Fruit fly (Drosophila melanogaster): ENCODE results near the gene Sid.
A peak's percentile ranks its signal among the peaks of the same experiment; 100 is the strongest.

Sid gene

dm6 chr3R:28676870-28677526, 6.5 kb downstream of the Sid start:
- TF ChIP-seq CG11456 (GFP tag; IDR thresholded peaks at IDR 0.05): peak; percentile 79
- TF ChIP-seq fd96Cb (tag; optimal IDR thresholded peaks at IDR 0.05): peak; percentile 42
- peak; percentile 47; the same call in 1 of the 2 replicates for TF ChIP-seq Oaz (GFP tag; IDR thresholded peaks at IDR 0.05)
- no peak for TF ChIP-seq CG31388 (GFP tag; optimal IDR thresholded peaks at IDR 0.05)
- no peak for TF ChIP-seq CG18011 (GFP tag; optimal IDR thresholded peaks at IDR 0.05)
- no peak for TF ChIP-seq CG12104 (GFP tag; optimal IDR thresholded peaks at IDR 0.05)
- no peak for TF ChIP-seq HLH54F (GFP tag; optimal IDR thresholded peaks at IDR 0.05)
- no peak; the same call in 2 of the 3 replicates for TF ChIP-seq gce (GFP tag; IDR thresholded peaks at IDR 0.05)
- TF ChIP-seq caup (GFP tag; optimal IDR thresholded peaks at IDR 0.05; ENCODE audit: severe bottlenecking): peak; percentile 67
- no peak for TF ChIP-seq CG11398 (GFP tag; optimal IDR thresholded peaks at IDR 0.05)
- no peak for TF ChIP-seq kni (GFP tag; optimal IDR thresholded peaks at IDR 0.05)
- no peak for TF ChIP-seq pan (optimal IDR thresholded peaks at IDR 0.05)
- peak in 1 of 2 experiments; percentile 80 for TF ChIP-seq pan (GFP tag; optimal IDR thresholded peaks at IDR 0.05 in 1 of 2, IDR thresholded peaks at IDR 0.05 in 1 of 2)
- no peak for TF ChIP-seq Scr (GFP tag; IDR thresholded peaks at IDR 0.05; ENCODE audit: partially characterized antibody)
- no peak for TF ChIP-seq CG10543 (GFP tag; optimal IDR thresholded peaks at IDR 0.05)
- TF ChIP-seq gcm (GFP tag; optimal IDR thresholded peaks at IDR 0.05): no peak
- no peak for TF ChIP-seq CG15601 (tag; optimal IDR thresholded peaks at IDR 0.05)
- peak; percentile 16 for TF ChIP-seq CG8281 (tag; optimal IDR thresholded peaks at IDR 0.05)
- TF ChIP-seq en (GFP tag; optimal IDR thresholded peaks at IDR 0.05): no peak
- TF ChIP-seq Antp (GFP tag; optimal IDR thresholded peaks at IDR 0.05): no peak
- peak; percentile 30 to 61 for TF ChIP-seq Pdp1 (GFP tag; optimal IDR thresholded peaks at IDR 0.05)
- TF ChIP-seq p53 (GFP tag; optimal IDR thresholded peaks at IDR 0.05): no peak
- TF ChIP-seq NK7.1 (GFP tag; optimal IDR thresholded peaks at IDR 0.05): no peak
- no peak for TF ChIP-seq CG13775 (GFP tag; optimal IDR thresholded peaks at IDR 0.05)
- TF ChIP-seq ab (GFP tag; optimal IDR thresholded peaks at IDR 0.05): no peak
- TF ChIP-seq tx (GFP tag; optimal IDR thresholded peaks at IDR 0.05): no peak
- no peak for TF ChIP-seq aop (GFP tag; IDR thresholded peaks at IDR 0.05)
- TF ChIP-seq CG8290 (GFP tag; optimal IDR thresholded peaks at IDR 0.05): no peak
- TF ChIP-seq CG8290 (tag; optimal IDR thresholded peaks at IDR 0.05): peak in 1 of 2 experiments; percentile 71
- TF ChIP-seq trem (tag; optimal IDR thresholded peaks at IDR 0.05): no peak
- TF ChIP-seq CG11723 (GFP tag; optimal IDR thresholded peaks at IDR 0.05): no peak
- TF ChIP-seq da (GFP tag; optimal IDR thresholded peaks at IDR 0.05): no peak
- peak; percentile 14; the same call in 1 of the 2 replicates for TF ChIP-seq CG4404 (GFP tag; IDR thresholded peaks at IDR 0.05)
- no peak for TF ChIP-seq sens-2 (GFP tag; IDR thresholded peaks at IDR 0.05)
- peak; percentile 36; the same call in 1 of the 2 replicates for TF ChIP-seq ssp (GFP tag; IDR thresholded peaks at IDR 0.05)
- no peak for TF ChIP-seq Hey (tag; optimal IDR thresholded peaks at IDR 0.05)
- TF ChIP-seq hb (GFP tag; IDR thresholded peaks at IDR 0.05; ENCODE audit: partially characterized antibody): no peak
- 0 out of 3 replicates have a peak, but pooled peaks have one; percentile 12 for TF ChIP-seq CG2889 (GFP tag; IDR thresholded peaks at IDR 0.05)
- TF ChIP-seq Aef1 (GFP tag; IDR thresholded peaks at IDR 0.05): peak; percentile 37; the same call in 2 of the 3 replicates
- no peak for TF ChIP-seq emc (GFP tag; optimal IDR thresholded peaks at IDR 0.05)
- TF ChIP-seq ham (GFP tag; IDR thresholded peaks at IDR 0.05): no peak
- TF ChIP-seq ttk (GFP tag; IDR thresholded peaks at IDR 0.05): peak; percentile 46; the same call in 1 of the 2 replicates
- no peak for TF ChIP-seq Sin3A (optimal IDR thresholded peaks at IDR 0.05)
- TF ChIP-seq CG5953 (GFP tag; IDR thresholded peaks at IDR 0.05): no peak
- TF ChIP-seq CG6854 (GFP tag; optimal IDR thresholded peaks at IDR 0.05): peak; percentile 28
- TF ChIP-seq Med (GFP tag): peak; percentile 90
- no peak for TF ChIP-seq Side (GFP tag; optimal IDR thresholded peaks at IDR 0.05)
- TF ChIP-seq CG1529 (GFP tag; optimal IDR thresholded peaks at IDR 0.05): no peak
- no peak for TF ChIP-seq croc (GFP tag; conservative IDR thresholded peaks at IDR 0.05)
- no peak for TF ChIP-seq CG30431 (GFP tag; optimal IDR thresholded peaks at IDR 0.05)
- TF ChIP-seq CG11695 (GFP tag; IDR thresholded peaks at IDR 0.05): peak; percentile 60; the same call in 2 of the 3 replicates
